Worm (Caenorhabditis elegans): ENCODE results near the gene cwf-19L1.

- TF ChIP-seq ama-1 (optimal IDR thresholded peaks at IDR 0.05) (no peak), ceh-13 (GFP tag; optimal IDR thresholded peaks at IDR 0.05) (no peak), tra-4 (tag; optimal IDR thresholded peaks at IDR 0.05) (no peak), flt-1 (GFP tag; IDR thresholded peaks at IDR 0.05) (no peak), tbx-11 (GFP tag; IDR thresholded peaks at IDR 0.05) (no peak), aly-1 (tag; optimal IDR thresholded peaks at IDR 0.05) (no peak), F13C5.2 (tag; optimal IDR thresholded peaks at IDR 0.05) (peak; percentile 33), pes-1 (GFP tag; IDR thresholded peaks at IDR 0.05) (no peak), hmg-4 (GFP tag; optimal IDR thresholded peaks at IDR 0.05) (peak; percentile 59), hmbx-1 (tag; optimal IDR thresholded peaks at IDR 0.05) (no peak), hnd-1 (tag; optimal IDR thresholded peaks at IDR 0.05) (no peak)
Observed at ce11 chrV:6100492-6101004, 7.1 kb upstream of the cwf-19L1 start, which contains the start of gene crt-1.

All from whole organism, early embryonic.